Fruit fly (Drosophila melanogaster) whole organism, wandering third instar larva: ENCODE results near the gene CG10616.

Experiments used
- Abd-B ChIP-seq: fragments of >200 bp; optimal IDR thresholded peaks from 2 replicates; lab custom pipeline; 2017; ENCODE audit warnings: missing biosample characterization, missing genetic modification characterization
- CG32264 ChIP-seq: fragments of 200-800 bp; sonication (Bioruptor generic); optimal IDR thresholded peaks from 2 replicates; lab custom pipeline; 2016; ENCODE audit warnings: missing biosample characterization, missing genetic modification characterization
- CG9705 ChIP-seq: fragments of 200-800 bp; sonication (Bioruptor generic); optimal IDR thresholded peaks from 2 replicates; lab custom pipeline; 2018; ENCODE audit warnings: missing biosample characterization, mild to moderate bottlenecking, missing genetic modification characterization
- CrebA ChIP-seq: fragments of 200-800 bp; sonication (Bioruptor generic); optimal IDR thresholded peaks from 2 replicates; lab custom pipeline; 2016; ENCODE audit warnings: missing biosample characterization, mild to moderate bottlenecking, missing genetic modification characterization, borderline replicate concordance
- Dfd ChIP-seq: fragments of >200 bp; optimal IDR thresholded peaks from 2 replicates; lab custom pipeline; 2017; ENCODE audit warnings: missing biosample characterization, missing genetic modification characterization
- Dif ChIP-seq: fragments of 200-275, 200-300 bp; sonication (Bioruptor generic); optimal IDR thresholded peaks from 2 replicates; lab custom pipeline; 2018; ENCODE audit warnings: missing biosample characterization, missing genetic modification characterization; ENCODE audit not compliant: partially characterized antibody
- GATAd ChIP-seq: sonication (Bioruptor generic); optimal IDR thresholded peaks from 2 replicates; lab custom pipeline; 2016; ENCODE audit warnings: missing biosample characterization, missing genetic modification characterization
- HLH106 ChIP-seq: fragments of 200-800 bp; optimal IDR thresholded peaks from 3 replicates; lab custom pipeline; 2019; ENCODE audit warnings: missing biosample characterization, mild to moderate bottlenecking, missing genetic modification characterization, moderate library complexity
- Hnf4 ChIP-seq: fragments of 200-800 bp; sonication (Bioruptor generic); optimal IDR thresholded peaks from 2 replicates; lab custom pipeline; 2016; ENCODE audit warnings: missing biosample characterization, mild to moderate bottlenecking, missing genetic modification characterization
- Hr78 ChIP-seq: fragments of >200 bp; optimal IDR thresholded peaks from 2 replicates; lab custom pipeline; 2017; ENCODE audit warnings: missing biosample characterization, missing genetic modification characterization
- Hr83 ChIP-seq: fragments of 200-300 bp; sonication (Bioruptor generic); optimal IDR thresholded peaks from 2 replicates; lab custom pipeline; 2016; ENCODE audit warnings: missing biosample characterization, mild to moderate bottlenecking, missing genetic modification characterization, moderate library complexity; ENCODE audit not compliant: poor library complexity, severe bottlenecking
- Jra ChIP-seq: sonication (Bioruptor generic); optimal IDR thresholded peaks from 2 replicates; lab custom pipeline; 2016; ENCODE audit warnings: missing biosample characterization, missing genetic modification characterization
- Mio ChIP-seq: sonication (Bioruptor generic); optimal IDR thresholded peaks from 2 replicates; lab custom pipeline; 2016; ENCODE audit warnings: missing biosample characterization, missing genetic modification characterization
- Myc ChIP-seq: fragments of >200 bp; optimal IDR thresholded peaks from 2 replicates; lab custom pipeline; 2017
- N ChIP-seq: fragments of >200 bp; optimal IDR thresholded peaks from 2 replicates; lab custom pipeline; 2018; ENCODE audit warnings: missing biosample characterization, missing external identifiers, missing genetic modification characterization
- OdsH ChIP-seq: fragments of 200-800 bp; sonication (Bioruptor generic); optimal IDR thresholded peaks from 2 replicates; lab custom pipeline; 2016; ENCODE audit warnings: missing biosample characterization, mild to moderate bottlenecking, missing genetic modification characterization
- Rel ChIP-seq, 2 experiments: fragments of 200-800 bp; sonication (Bioruptor generic) in 1 of 2; optimal IDR thresholded peaks; 2 replicates in 1 of 2; 3 replicates in 1 of 2; lab custom pipeline; 2016 to 2019; ENCODE audit warnings: mild to moderate bottlenecking in 2 of 2, missing biosample characterization in 2 of 2, missing genetic modification characterization in 2 of 2, moderate library complexity in 1 of 2
- Sp1 ChIP-seq: fragments of 200-800 bp; sonication (Bioruptor generic); optimal IDR thresholded peaks from 3 replicates; lab custom pipeline; 2019; ENCODE audit warnings: missing biosample characterization, mild to moderate bottlenecking, missing genetic modification characterization, moderate library complexity
- Vsx2 ChIP-seq: fragments of 200-300, 225-300 bp; sonication (Bioruptor generic); optimal IDR thresholded peaks from 2 replicates; lab custom pipeline; 2018; ENCODE audit warnings: missing biosample characterization, missing genetic modification characterization; ENCODE audit not compliant: partially characterized antibody
- br ChIP-seq: fragments of 200-800 bp; sonication (Bioruptor generic); optimal IDR thresholded peaks from 2 replicates; lab custom pipeline; 2016; ENCODE audit warnings: missing biosample characterization, missing genetic modification characterization
- brk ChIP-seq: fragments of 200-800 bp; sonication (Bioruptor generic); optimal IDR thresholded peaks from 2 replicates; lab custom pipeline; 2016; ENCODE audit warnings: missing biosample characterization, mild to moderate bottlenecking, missing genetic modification characterization
- dl ChIP-seq, 2 experiments: fragments of 175-275, 200-275 bp in 1 of 2; fragments of 200-275 bp in 1 of 2; sonication (Bioruptor generic); optimal IDR thresholded peaks; lab custom pipeline; 2018; ENCODE audit warnings: mild to moderate bottlenecking in 2 of 2, missing biosample characterization in 2 of 2, missing genetic modification characterization in 2 of 2, moderate library complexity in 2 of 2; ENCODE audit not compliant: partially characterized antibody in 2 of 2, insufficient read depth in 1 of 2
- dmrt93B ChIP-seq: fragments of 200-800 bp; sonication (Bioruptor generic); optimal IDR thresholded peaks from 2 replicates; lab custom pipeline; 2018; ENCODE audit warnings: missing biosample characterization, mild to moderate bottlenecking, missing genetic modification characterization
- dsf ChIP-seq: sonication (Bioruptor generic); optimal IDR thresholded peaks from 2 replicates; lab custom pipeline; 2016; ENCODE audit warnings: missing biosample characterization, missing genetic modification characterization, borderline replicate concordance
- ey ChIP-seq: fragments of 200-800 bp; sonication (Bioruptor generic); optimal IDR thresholded peaks from 2 replicates; lab custom pipeline; 2016; ENCODE audit warnings: missing biosample characterization, missing genetic modification characterization
- foxo ChIP-seq, 2 experiments: fragments of 200-800 bp; sonication (Bioruptor generic); optimal IDR thresholded peaks; 2 replicates in 1 of 2; 3 replicates in 1 of 2; lab custom pipeline; 2016 to 2017; ENCODE audit warnings: missing biosample characterization in 2 of 2, missing genetic modification characterization in 2 of 2
- fru ChIP-seq: fragments of 200-800 bp; sonication (Bioruptor generic); optimal IDR thresholded peaks from 3 replicates; lab custom pipeline; 2016; ENCODE audit warnings: missing biosample characterization, mild to moderate bottlenecking, missing genetic modification characterization
- h ChIP-seq: fragments of 200-800 bp; sonication (Bioruptor generic); optimal IDR thresholded peaks from 3 replicates; lab custom pipeline; 2016; ENCODE audit warnings: missing biosample characterization, mild to moderate bottlenecking, missing genetic modification characterization
- jim ChIP-seq: fragments of 175-275, 200-325 bp; sonication (Bioruptor generic); optimal IDR thresholded peaks from 2 replicates; lab custom pipeline; 2016; ENCODE audit warnings: missing biosample characterization, mild to moderate bottlenecking, missing genetic modification characterization
- lola ChIP-seq: fragments of >200 bp; optimal IDR thresholded peaks from 2 replicates; lab custom pipeline; 2017; ENCODE audit warnings: missing biosample characterization, missing genetic modification characterization
- pan ChIP-seq: fragments of >200 bp; optimal IDR thresholded peaks from 2 replicates; lab custom pipeline; 2017
- psq ChIP-seq: fragments of 200-800 bp; sonication (Bioruptor generic); optimal IDR thresholded peaks from 3 replicates; lab custom pipeline; 2017; ENCODE audit warnings: missing biosample characterization, mild to moderate bottlenecking, missing genetic modification characterization, moderate library complexity
- rgr ChIP-seq: fragments of 200-800 bp; sonication (Bioruptor generic); optimal IDR thresholded peaks from 3 replicates; lab custom pipeline; 2016; ENCODE audit warnings: missing biosample characterization, mild to moderate bottlenecking, missing genetic modification characterization
- sage ChIP-seq: fragments of 200-800 bp; sonication (Bioruptor generic); optimal IDR thresholded peaks from 2 replicates; lab custom pipeline; 2016; ENCODE audit warnings: missing biosample characterization, mild to moderate bottlenecking, missing genetic modification characterization
- sv ChIP-seq: fragments of 200-800 bp; sonication (Bioruptor generic); optimal IDR thresholded peaks from 3 replicates; lab custom pipeline; 2016; ENCODE audit warnings: missing biosample characterization, missing genetic modification characterization
- tai ChIP-seq: sonication (Bioruptor generic); optimal IDR thresholded peaks from 2 replicates; lab custom pipeline; 2016; ENCODE audit warnings: missing biosample characterization, missing genetic modification characterization
- usp ChIP-seq: fragments of >200 bp; optimal IDR thresholded peaks from 2 replicates; lab custom pipeline; 2017; ENCODE audit warnings: missing biosample characterization, missing genetic modification characterization
- woc ChIP-seq: sonication (Bioruptor generic); optimal IDR thresholded peaks from 2 replicates; lab custom pipeline; 2016; ENCODE audit warnings: missing biosample characterization, mild to moderate bottlenecking, missing genetic modification characterization

Gene CG10616

dm6 chr3L:12506963-12507552 lies 35.5 kb downstream of the CG10616 start:
- no peak for TF ChIP-seq dl (GFP tag; optimal IDR thresholded peaks at IDR 0.05; lab: Kevin White, UChicago; ENCODE audit: insufficient read depth in 1 of 2, partially characterized antibody in 2 of 2)
- peak; percentile 75 for TF ChIP-seq h
- TF ChIP-seq, all 38 proteins: peak for 1

- TF ChIP-seq CG32264 (GFP tag; lab: Kevin White, UChicago) (no peak), psq (no peak), h (no peak), Sp1 (GFP tag; lab: Kevin White, UChicago) (no peak), brk (GFP tag; lab: Kevin White, UChicago) (no peak), dmrt93B (GFP tag; lab: Kevin White, UChicago) (no peak), sv (GFP tag; lab: Kevin White, UChicago) (no peak), CrebA (no peak), Jra (GFP tag; lab: Kevin White, UChicago) (no peak), tai (GFP tag; lab: Kevin White, UChicago) (no peak), rgr (no peak), Vsx2 (GFP tag; lab: Kevin White, UChicago) (no peak), dl (GFP tag; optimal IDR thresholded peaks at IDR 0.05; lab: Kevin White, UChicago; ENCODE audit: insufficient read depth in 1 of 2, partially characterized antibody in 2 of 2) (no peak), OdsH (no peak), HLH106 (tag; lab: Kevin White, UChicago) (no peak), Dif (GFP tag; lab: Kevin White, UChicago) (no peak), br (GFP tag; lab: Kevin White, UChicago) (no peak), woc (no peak), Hr83 (no peak), Myc (lab: Kevin White, UChicago) (no peak)
- TF ChIP-seq, all 38 proteins: peak for 0
Observed at dm6 chr3L:12507571-12507970, 36.0 kb downstream of the CG10616 start, which contains the start of gene CG10654. CG10654 (minus strand) TSS chr3L:12507840.

- TF ChIP-seq jim (GFP tag; lab: Kevin White, UChicago) (peak; percentile 30), sage (GFP tag; lab: Kevin White, UChicago) (no peak), Vsx2 (GFP tag; lab: Kevin White, UChicago) (no peak), Dif (GFP tag; lab: Kevin White, UChicago) (no peak), brk (GFP tag; lab: Kevin White, UChicago) (no peak), woc (peak; percentile 58), CG32264 (GFP tag; lab: Kevin White, UChicago) (peak; percentile 77), psq (peak; percentile 79), Abd-B (no peak), Mio (no peak), Hr83 (peak; percentile 72), dsf (GFP tag; lab: Kevin White, UChicago) (peak; percentile 68), dl (GFP tag; optimal IDR thresholded peaks at IDR 0.05; lab: Kevin White, UChicago; ENCODE audit: insufficient read depth in 1 of 2, partially characterized antibody in 2 of 2) (no peak), rgr (peak; percentile 90), HLH106 (tag; lab: Kevin White, UChicago) (peak; percentile 85), Hr78 (no peak), Jra (GFP tag; lab: Kevin White, UChicago) (peak; percentile 91), OdsH (peak; percentile 83), ey (GFP tag; lab: Kevin White, UChicago) (peak; percentile 90), h (peak; percentile 93), tai (GFP tag; lab: Kevin White, UChicago) (no peak), dmrt93B (GFP tag; lab: Kevin White, UChicago) (peak; percentile 77), lola (no peak), Myc (lab: Kevin White, UChicago) (peak; percentile 80), CrebA (no peak), Hnf4 (GFP tag; lab: Kevin White, UChicago) (peak; percentile 94), usp (GFP tag; lab: Kevin White, UChicago) (no peak), Sp1 (GFP tag; lab: Kevin White, UChicago) (peak; percentile 80), Rel (GFP tag; optimal IDR thresholded peaks at IDR 0.05; lab: Kevin White, UChicago) (peak; percentile 23), Rel (tag; optimal IDR thresholded peaks at IDR 0.05; lab: Kevin White, UChicago) (peak; percentile 50), fru (GFP tag; lab: Kevin White, UChicago) (peak; percentile 90), foxo (GFP tag; optimal IDR thresholded peaks at IDR 0.05; lab: Kevin White, UChicago) (peak; percentile 5 to 93), N (no peak), sv (GFP tag; lab: Kevin White, UChicago) (peak; percentile 93), GATAd (GFP tag; lab: Kevin White, UChicago) (peak; percentile 74), Dfd (no peak), br (GFP tag; lab: Kevin White, UChicago) (peak; percentile 94), pan (lab: Kevin White, UChicago) (no peak), CG9705 (GFP tag; lab: Kevin White, UChicago) (peak; percentile 86)
- TF ChIP-seq, all 38 proteins: peak for 23
Observed at dm6 chr3L:12514762-12515215, 43.3 kb downstream of the CG10616 start, which contains the start of the genes sti and tral. sti (minus strand) TSS chr3L:12514815. tral (plus strand) TSS chr3L:12515059.
